Worm (Caenorhabditis elegans): Measurements from ENCODE around the gene chup-1.

The chup-1 gene

DNA sequence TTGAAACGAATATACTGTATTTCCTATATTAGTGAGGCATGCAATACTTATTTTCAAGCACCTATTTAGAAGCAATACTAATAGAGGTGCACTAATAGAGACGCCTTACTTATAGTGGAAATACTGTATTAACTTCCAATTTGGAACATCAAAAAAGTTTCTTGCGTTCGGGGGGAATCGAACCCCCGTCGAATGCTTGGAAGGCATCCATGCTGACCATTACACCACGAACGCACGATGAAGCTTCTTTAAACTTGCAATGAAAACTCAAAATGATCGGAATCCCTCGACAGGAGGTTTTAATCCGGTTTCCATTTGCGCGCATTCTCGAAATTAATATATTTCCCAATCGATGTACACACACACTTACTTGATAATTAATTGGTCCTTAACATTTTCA lies 46.2 kb downstream of the chup-1 start:
- TF ChIP-seq cnd-1 (tag; optimal IDR thresholded peaks at IDR 0.05): no peak

DNA sequence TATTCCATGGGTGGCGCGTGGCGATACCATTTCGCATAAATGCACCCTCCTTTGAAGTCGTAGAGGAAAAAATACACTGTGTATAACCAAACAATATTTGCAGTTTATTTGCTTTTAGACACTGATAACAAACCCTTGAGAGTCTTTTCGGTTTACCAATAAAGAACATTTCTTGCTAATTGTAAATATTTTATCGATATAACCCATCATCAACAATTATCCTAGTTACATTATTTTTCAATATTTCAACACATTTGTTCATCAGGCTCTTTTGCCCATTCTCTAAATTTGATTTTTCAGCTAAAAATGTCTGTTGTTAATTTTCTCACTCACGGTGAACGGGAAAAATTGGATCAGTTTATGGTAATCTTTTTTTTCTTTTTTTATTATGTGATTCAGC lies 52.0 kb downstream of the chup-1 start, which contains the start of gene ubc-23:
Gene ubc-23, plus strand, starts transcription at position 301 of the 400 bp plus-strand sequence.
- no peak for TF ChIP-seq sptf-1 (tag; optimal IDR thresholded peaks at IDR 0.05)

Measured in whole organism, mixed stage, embryonic.